Fruit fly (Drosophila melanogaster) whole organism, embryonic: ENCODE results near the gene Cpr65Au.

Source experiments
- Aef1 ChIP-seq: fragments of 200-800 bp; sonication (Bioruptor generic); IDR thresholded peaks from 3 replicates; pipeline ENCODE4 v1.3.6; 2022; ENCODE audit warnings: missing biosample characterization, missing genetic modification characterization
- Bdp1 ChIP-seq: fragments of 200-800 bp; sonication (Bioruptor generic); optimal IDR thresholded peaks from 3 replicates; lab custom pipeline; 2016; ENCODE audit warnings: missing biosample characterization, missing genetic modification characterization
- Blimp-1 ChIP-seq: fragments of 200-800 bp; sonication (Bioruptor generic); optimal IDR thresholded peaks from 3 replicates; lab custom pipeline; 2018; ENCODE audit warnings: missing biosample characterization, missing genetic modification characterization, mild to moderate bottlenecking, moderate library complexity, missing genetic modification reagents
- CG10267 ChIP-seq: fragments of 200-800 bp; sonication (Bioruptor generic); optimal IDR thresholded peaks from 2 replicates; lab custom pipeline; 2018; ENCODE audit warnings: missing biosample characterization, mild to moderate bottlenecking, missing genetic modification characterization, moderate library complexity
- CG11456 ChIP-seq: fragments of 200-800 bp; sonication (Bioruptor generic); IDR thresholded peaks from 3 replicates; pipeline ENCODE4 v1.3.6; 2022; ENCODE audit warnings: missing biosample characterization, missing genetic modification characterization
- CG15479 ChIP-seq: fragments of 200-800 bp; sonication (Bioruptor generic); optimal IDR thresholded peaks from 3 replicates; lab custom pipeline; 2019; ENCODE audit warnings: missing biosample characterization, mild to moderate bottlenecking, missing genetic modification characterization, moderate library complexity
- CG1602 ChIP-seq: fragments of 200-800 bp; sonication (Bioruptor generic); optimal IDR thresholded peaks from 3 replicates; lab custom pipeline; 2016; ENCODE audit warnings: missing biosample characterization, missing genetic modification characterization
- CG1792 ChIP-seq: fragments of 200-800 bp; sonication (Bioruptor generic); optimal IDR thresholded peaks from 2 replicates; lab custom pipeline; 2016; ENCODE audit warnings: missing biosample characterization, missing genetic modification characterization
- CG2129 ChIP-seq: fragments of 200-800 bp; sonication (Bioruptor generic); IDR thresholded peaks from 2 replicates; pipeline ENCODE4 v1.3.6; 2022; ENCODE audit warnings: missing biosample characterization, missing genetic modification characterization; ENCODE audit not compliant: partially characterized antibody
- CG2199 ChIP-seq: fragments of 200-800 bp; sonication (Bioruptor generic); IDR thresholded peaks from 3 replicates; pipeline ENCODE4 v1.3.6; 2022; ENCODE audit warnings: missing biosample characterization, missing genetic modification characterization
- CG3163 ChIP-seq: fragments of 200-800 bp; sonication (Bioruptor generic); optimal IDR thresholded peaks from 3 replicates; lab custom pipeline; 2016; ENCODE audit warnings: missing biosample characterization, missing genetic modification characterization
- CG33557 ChIP-seq: fragments of 200-800 bp; sonication (Bioruptor generic); optimal IDR thresholded peaks from 2 replicates; lab custom pipeline; 2019; ENCODE audit warnings: missing biosample characterization, mild to moderate bottlenecking, missing genetic modification characterization, moderate library complexity
- CG5180 ChIP-seq: fragments of 200-800 bp; sonication (Bioruptor generic); optimal IDR thresholded peaks from 3 replicates; lab custom pipeline; 2017; ENCODE audit warnings: missing biosample characterization, missing genetic modification characterization, mild to moderate bottlenecking, moderate library complexity, missing genetic modification reagents
- CG6272 ChIP-seq: fragments of 200-800 bp; sonication (Bioruptor generic); IDR thresholded peaks from 2 replicates; pipeline ENCODE4 v1.3.6; 2022; ENCODE audit warnings: missing biosample characterization, missing genetic modification characterization
- CG7556 ChIP-seq: fragments of 200-800 bp; sonication (Bioruptor generic); optimal IDR thresholded peaks from 2 replicates; lab custom pipeline; 2017; ENCODE audit warnings: missing biosample characterization, mild to moderate bottlenecking, missing genetic modification characterization
- CG8290 ChIP-seq, 3 experiments: fragments of 200-800 bp; sonication (Bioruptor generic); optimal IDR thresholded peaks; 2 replicates each; lab custom pipeline; 2016 to 2019; ENCODE audit warnings: missing biosample characterization in 3 of 3, missing genetic modification characterization in 3 of 3, mild to moderate bottlenecking in 2 of 3, moderate library complexity in 1 of 3
- CG8765 ChIP-seq: fragments of 200-800 bp; sonication (Bioruptor generic); IDR thresholded peaks from 2 replicates; pipeline ENCODE4 v1.3.6; 2022; ENCODE audit warnings: missing biosample characterization, missing genetic modification characterization
- CoRest ChIP-seq: fragments of 200-800 bp; sonication (Bioruptor generic); optimal IDR thresholded peaks from 3 replicates; lab custom pipeline; 2018; ENCODE audit warnings: missing biosample characterization, mild to moderate bottlenecking, missing genetic modification characterization, moderate library complexity
- Dek ChIP-seq: fragments of 200-800 bp; sonication (Bioruptor generic); optimal IDR thresholded peaks from 3 replicates; lab custom pipeline; 2019; ENCODE audit warnings: missing biosample characterization, mild to moderate bottlenecking, missing genetic modification characterization, moderate library complexity
- Hr3 ChIP-seq: fragments of 200-800 bp; sonication (Bioruptor generic); optimal IDR thresholded peaks from 3 replicates; lab custom pipeline; 2016; ENCODE audit warnings: missing biosample characterization, missing genetic modification characterization
- Hr51 ChIP-seq, 2 experiments: fragments of 200-800 bp; sonication (Bioruptor generic); optimal IDR thresholded peaks; 2 replicates in 1 of 2; 3 replicates in 1 of 2; lab custom pipeline; 2016 to 2018; ENCODE audit warnings: missing biosample characterization in 2 of 2, missing genetic modification characterization in 2 of 2, mild to moderate bottlenecking in 1 of 2, moderate library complexity in 1 of 2
- Hr78 ChIP-seq, 2 experiments: fragments of 200-800 bp in 1 of 2; fragments of >200 bp in 1 of 2; sonication (Bioruptor generic) in 1 of 2; optimal IDR thresholded peaks; 2 replicates each; lab custom pipeline; 2017 to 2019; ENCODE audit warnings: missing biosample characterization in 2 of 2, missing genetic modification characterization in 2 of 2, mild to moderate bottlenecking in 1 of 2, moderate library complexity in 1 of 2
- Nf-YB ChIP-seq: fragments of 200-800 bp; sonication (Bioruptor generic); optimal IDR thresholded peaks from 3 replicates; lab custom pipeline; 2019; ENCODE audit warnings: missing biosample characterization, mild to moderate bottlenecking, missing genetic modification characterization, moderate library complexity
- PHDP ChIP-seq: fragments of 200-800 bp; sonication (Bioruptor generic); optimal IDR thresholded peaks from 3 replicates; lab custom pipeline; 2018; ENCODE audit warnings: missing biosample characterization, mild to moderate bottlenecking, missing genetic modification characterization, moderate library complexity
- Sry-β ChIP-seq: fragments of 200-800 bp; sonication (Bioruptor generic); optimal IDR thresholded peaks from 2 replicates; lab custom pipeline; 2018; ENCODE audit warnings: missing biosample characterization, mild to moderate bottlenecking, missing genetic modification characterization, moderate library complexity
- Trl ChIP-seq, 3 experiments: fragments of >200 bp in 2 of 3; fragments of 200-800 bp in 1 of 3; sonication (Bioruptor generic) in 1 of 3; optimal IDR thresholded peaks; 2 replicates in 1 of 3; 3 replicates in 2 of 3; lab custom pipeline; 2016 to 2017; ENCODE audit warnings: missing biosample characterization in 1 of 3, missing genetic modification characterization in 1 of 3
- ase ChIP-seq: fragments of 200-800 bp; sonication (Bioruptor generic); IDR thresholded peaks from 3 replicates; pipeline ENCODE4 v1.3.6; 2022; ENCODE audit warnings: missing biosample characterization, missing genetic modification characterization
- bab2 ChIP-seq: fragments of 200-800 bp; sonication (Bioruptor generic); optimal IDR thresholded peaks from 2 replicates; lab custom pipeline; 2016; ENCODE audit warnings: missing biosample characterization, missing genetic modification characterization
- bbx ChIP-seq: fragments of 200-800 bp; sonication (Bioruptor generic); IDR thresholded peaks from 2 replicates; pipeline ENCODE4 v1.3.6; 2022; ENCODE audit warnings: missing biosample characterization, missing genetic modification characterization; ENCODE audit not compliant: partially characterized antibody
- bsh ChIP-seq, 2 experiments: fragments of 200-800 bp; sonication (Bioruptor generic); optimal IDR thresholded peaks; 2 replicates each; lab custom pipeline; 2017 to 2018; ENCODE audit warnings: mild to moderate bottlenecking in 2 of 2, missing biosample characterization in 2 of 2, missing genetic modification characterization in 2 of 2, moderate library complexity in 1 of 2
- caup ChIP-seq: fragments of 200-800 bp; sonication (Bioruptor generic); optimal IDR thresholded peaks from 3 replicates; lab custom pipeline; 2017; ENCODE audit warnings: missing biosample characterization, mild to moderate bottlenecking, missing genetic modification characterization, moderate library complexity; ENCODE audit not compliant: severe bottlenecking
- corto ChIP-seq: fragments of 200-800 bp; sonication (Bioruptor generic); optimal IDR thresholded peaks from 2 replicates; lab custom pipeline; 2016; ENCODE audit warnings: missing biosample characterization, mild to moderate bottlenecking, missing genetic modification characterization, moderate library complexity
- fru ChIP-seq: fragments of >200 bp; optimal IDR thresholded peaks from 2 replicates; lab custom pipeline; 2017
- ham ChIP-seq: fragments of 200-800 bp; sonication (Bioruptor generic); IDR thresholded peaks from 2 replicates; pipeline ENCODE4 v1.3.6; 2022; ENCODE audit warnings: missing biosample characterization, missing genetic modification characterization
- nom ChIP-seq: fragments of 200-800 bp; sonication (Bioruptor generic); optimal IDR thresholded peaks from 2 replicates; lab custom pipeline; 2017; ENCODE audit warnings: missing biosample characterization, missing genetic modification characterization, mild to moderate bottlenecking, moderate library complexity, missing genetic modification reagents
- onecut ChIP-seq: fragments of 200-800 bp; sonication (Bioruptor generic); IDR thresholded peaks from 2 replicates; pipeline ENCODE4 v1.3.6; 2022; ENCODE audit warnings: missing biosample characterization, missing genetic modification characterization
- otp ChIP-seq: fragments of 200-800 bp; sonication (Bioruptor generic); IDR thresholded peaks from 3 replicates; pipeline ENCODE4, ENCODE4 v1.3.6; 2022; ENCODE audit warnings: missing biosample characterization, missing genetic modification characterization
- pho ChIP-seq: fragments of 200-800 bp; sonication (Bioruptor generic); optimal IDR thresholded peaks from 2 replicates; lab custom pipeline; 2016; ENCODE audit warnings: missing biosample characterization, missing genetic modification characterization
- psq ChIP-seq: fragments of 200-800 bp; sonication (Bioruptor generic); optimal IDR thresholded peaks from 2 replicates; lab custom pipeline; 2017; ENCODE audit warnings: missing biosample characterization, missing genetic modification characterization
- pzg ChIP-seq: fragments of 200-800 bp; sonication (Bioruptor generic); optimal IDR thresholded peaks from 3 replicates; lab custom pipeline; 2018; ENCODE audit warnings: missing biosample characterization, mild to moderate bottlenecking, missing genetic modification characterization, moderate library complexity
- sisA ChIP-seq: fragments of 200-800 bp; sonication (Bioruptor generic); IDR thresholded peaks from 2 replicates; pipeline ENCODE4 v1.3.6; 2022; ENCODE audit warnings: missing biosample characterization, missing genetic modification characterization
- sna ChIP-seq: fragments of 200-800 bp; sonication (Bioruptor generic); IDR thresholded peaks from 2 replicates; pipeline ENCODE4 v1.3.6; 2022; ENCODE audit warnings: missing biosample characterization, missing genetic modification characterization; ENCODE audit not compliant: partially characterized antibody
- wdn ChIP-seq: fragments of 200-800 bp; sonication (Bioruptor generic); IDR thresholded peaks from 2 replicates; pipeline ENCODE4 v1.3.6; 2022; ENCODE audit warnings: missing biosample characterization, missing genetic modification characterization
- wek ChIP-seq: fragments of 200-800 bp; sonication (Bioruptor generic); optimal IDR thresholded peaks from 3 replicates; lab custom pipeline; 2018; ENCODE audit warnings: missing biosample characterization, mild to moderate bottlenecking, missing genetic modification characterization, moderate library complexity
- zen ChIP-seq: fragments of 200-800 bp; sonication (Bioruptor generic); optimal IDR thresholded peaks from 3 replicates; lab custom pipeline; 2018; ENCODE audit warnings: missing biosample characterization, mild to moderate bottlenecking, missing genetic modification characterization, moderate library complexity
- zf30C ChIP-seq: fragments of 200-800 bp; sonication (Bioruptor generic); optimal IDR thresholded peaks from 3 replicates; lab custom pipeline; 2018; ENCODE audit warnings: missing biosample characterization, mild to moderate bottlenecking, missing genetic modification characterization
- zfh1 ChIP-seq: fragments of 200-800 bp; sonication (Bioruptor generic); IDR thresholded peaks from 3 replicates; pipeline ENCODE4 v1.3.6; 2022; ENCODE audit warnings: missing biosample characterization, missing genetic modification characterization

Gene Cpr65Au

dm6 chr3L:6157327-6158032, 25.6 kb upstream of the Cpr65Au start, which contains the start of gene CG13297 (continued):
- no peak for TF ChIP-seq Trl (optimal IDR thresholded peaks at IDR 0.05; lab: Kevin White, UChicago)
- no peak for TF ChIP-seq Trl (GFP tag; optimal IDR thresholded peaks at IDR 0.05; lab: Kevin White, UChicago)
- no peak for TF ChIP-seq CG33557
- peak; percentile 55 for TF ChIP-seq sisA
- no peak for TF ChIP-seq onecut (GFP tag; lab: Robert Waterston, UW)
- TF ChIP-seq CG2199 = no peak

dm6 chr3L:6154951-6155394, 23.1 kb upstream of the Cpr65Au start:
- TF ChIP-seq CG6272 (GFP tag; lab: Robert Waterston, UW) (no peak), CG10267 (tag; lab: Kevin White, UChicago) (no peak), ase (GFP tag; lab: Robert Waterston, UW) (no peak), zfh1 (GFP tag; lab: Robert Waterston, UW) (no peak), CG15479 (GFP tag; lab: Kevin White, UChicago) (no peak), bab2 (GFP tag; lab: Kevin White, UChicago) (no peak), caup (GFP tag; lab: Kevin White, UChicago) (no peak), pzg (no peak), CG5180 (GFP tag; lab: Kevin White, UChicago) (no peak), Hr78 (GFP tag; optimal IDR thresholded peaks at IDR 0.05; lab: Kevin White, UChicago) (no peak), zen (no peak), CG11456 (GFP tag; lab: Robert Waterston, UW) (no peak), fru (no peak), corto (no peak), pho (GFP tag; lab: Kevin White, UChicago) (no peak), psq (GFP tag; lab: Kevin White, UChicago) (no peak), Nf-YB (GFP tag; lab: Kevin White, UChicago) (no peak), wdn (no peak), ham (no peak), sna (GFP tag; lab: Robert Waterston, UW) (no peak), bsh (GFP tag; optimal IDR thresholded peaks at IDR 0.05; lab: Kevin White, UChicago) (no peak), zf30C (GFP tag; lab: Kevin White, UChicago) (no peak), CG2129 (GFP tag; lab: Robert Waterston, UW) (no peak), CG8290 (GFP tag; optimal IDR thresholded peaks at IDR 0.05; lab: Kevin White, UChicago) (no peak), CG8290 (tag; optimal IDR thresholded peaks at IDR 0.05; lab: Kevin White, UChicago) (no peak), PHDP (tag; lab: Kevin White, UChicago) (no peak), Sry-β (GFP tag; lab: Kevin White, UChicago) (no peak), nom (GFP tag; lab: Kevin White, UChicago) (peak; percentile 96), Bdp1 (GFP tag; lab: Kevin White, UChicago) (no peak), Hr51 (GFP tag; optimal IDR thresholded peaks at IDR 0.05; lab: Kevin White, UChicago) (no peak), wek (GFP tag; lab: Kevin White, UChicago) (no peak), CG7556 (GFP tag; lab: Kevin White, UChicago) (no peak), bbx (GFP tag; lab: Robert Waterston, UW) (no peak), CG3163 (no peak), CG8765 (GFP tag; lab: Robert Waterston, UW) (no peak), CG1602 (GFP tag; lab: Kevin White, UChicago) (no peak), Aef1 (GFP tag; lab: Robert Waterston, UW) (no peak), Blimp-1 (GFP tag; lab: Kevin White, UChicago) (peak; percentile 86), otp (GFP tag; lab: Robert Waterston, UW) (no peak), CoRest (tag; lab: Kevin White, UChicago) (no peak), Hr3 (GFP tag; lab: Kevin White, UChicago) (no peak), CG1792 (GFP tag; lab: Kevin White, UChicago) (no peak), Dek (tag; lab: Kevin White, UChicago) (no peak)
